Worm (Caenorhabditis elegans) whole organism, late embryonic: ENCODE results near the gene act-1.

ENCODE experiments used
- Y22D7AL.16 ChIP-seq: sonication (generic microtip); optimal IDR thresholded peaks from 2 replicates; lab custom pipeline; 2016; ENCODE audit warnings: missing genetic modification characterization, missing compliant biosample characterization
- ceh-30 ChIP-seq: fragments of 150-350 bp; optimal IDR thresholded peaks from 2 replicates; lab custom pipeline; 2014; ENCODE audit warnings: missing biosample characterization, missing genetic modification characterization
- elt-2 ChIP-seq: sonication (generic microtip); optimal IDR thresholded peaks from 2 replicates; lab custom pipeline; 2016; ENCODE audit warnings: missing genetic modification reagents, missing genetic modification characterization, missing compliant biosample characterization
- ets-4 ChIP-seq: sonication (generic microtip); optimal IDR thresholded peaks from 2 replicates; lab custom pipeline; 2016; ENCODE audit warnings: missing genetic modification characterization, missing compliant biosample characterization
- lim-6 ChIP-seq: sonication (generic microtip); optimal IDR thresholded peaks from 2 replicates; lab custom pipeline; 2016; ENCODE audit warnings: missing genetic modification characterization, missing compliant biosample characterization
- nhr-11 ChIP-seq: fragments of 150-350 bp; optimal IDR thresholded peaks from 2 replicates; lab custom pipeline; 2014; ENCODE audit warnings: missing biosample characterization, missing genetic modification characterization
- odd-2 ChIP-seq: sonication (generic microtip); optimal IDR thresholded peaks from 2 replicates; lab custom pipeline; 2017; ENCODE audit warnings: antibody characterized with exemption, mild to moderate bottlenecking, missing genetic modification characterization, missing compliant biosample characterization
- pha-4 ChIP-seq: fragments of 150-350 bp; optimal IDR thresholded peaks from 2 replicates; lab custom pipeline; 2018; ENCODE audit warnings: missing biosample characterization, missing genetic modification reagents, missing genetic modification characterization
- rnt-1 ChIP-seq: sonication (generic microtip); optimal IDR thresholded peaks from 2 replicates; lab custom pipeline; 2016; ENCODE audit warnings: missing genetic modification characterization, missing compliant biosample characterization

ce11 chrV:11061887-11062286 is 19.0 kb upstream of the act-1 start:
- TF ChIP-seq rnt-1 (no peak), odd-2 (tag; lab: Kevin White, UChicago) (no peak), pha-4 (tag; lab: Kevin White, UChicago) (no peak), lim-6 (tag; lab: Kevin White, UChicago) (no peak), Y22D7AL.16 (tag; lab: Kevin White, UChicago) (no peak), ceh-30 (tag; lab: Kevin White, UChicago) (no peak), nhr-11 (tag; lab: Kevin White, UChicago) (no peak), ets-4 (tag; lab: Kevin White, UChicago) (no peak), elt-2 (tag; lab: Kevin White, UChicago) (no peak)
